Fruit fly (Drosophila melanogaster) whole organism, pupa: ENCODE measurements around the gene vn.

Experiments
- CG12605 ChIP-seq: fragments of 200-800 bp; sonication (Bioruptor generic); IDR thresholded peaks from 2 replicates; pipeline ENCODE4 v1.3.6; 2022; ENCODE audit warnings: missing biosample characterization, missing genetic modification characterization
- CG14655 ChIP-seq: fragments of 200-800 bp; sonication (Bioruptor generic); optimal IDR thresholded peaks from 3 replicates; lab custom pipeline; 2017; ENCODE audit warnings: mild to moderate bottlenecking, missing biosample characterization, missing genetic modification reagents, missing genetic modification characterization
- CG15710 ChIP-seq: fragments of 200-800 bp; sonication (Bioruptor generic); optimal IDR thresholded peaks from 2 replicates; lab custom pipeline; 2018; ENCODE audit warnings: missing biosample characterization, mild to moderate bottlenecking, missing genetic modification characterization, moderate library complexity
- CG17806 ChIP-seq: fragments of 200-800 bp; sonication (Bioruptor generic); optimal IDR thresholded peaks from 2 replicates; lab custom pipeline; 2018; ENCODE audit warnings: missing biosample characterization, mild to moderate bottlenecking, missing genetic modification characterization, moderate library complexity
- CG32121 ChIP-seq: fragments of 200-800 bp; sonication (Bioruptor generic); IDR thresholded peaks from 2 replicates; pipeline ENCODE4 v1.3.6; 2022; ENCODE audit warnings: missing biosample characterization, missing genetic modification characterization
- CG34367 ChIP-seq: fragments of 200-800 bp; sonication (Bioruptor generic); optimal IDR thresholded peaks from 2 replicates; lab custom pipeline; 2018; ENCODE audit warnings: missing biosample characterization, mild to moderate bottlenecking, missing genetic modification characterization
- CG8159 ChIP-seq: fragments of 200-800 bp; sonication (Bioruptor generic); optimal IDR thresholded peaks from 3 replicates; lab custom pipeline; 2018; ENCODE audit warnings: missing biosample characterization, mild to moderate bottlenecking, missing genetic modification characterization, moderate library complexity
- CG8301 ChIP-seq: fragments of 200-800 bp; sonication (Bioruptor generic); optimal IDR thresholded peaks from 2 replicates; lab custom pipeline; 2018; ENCODE audit warnings: missing biosample characterization, mild to moderate bottlenecking, missing genetic modification characterization
- CG9948 ChIP-seq: fragments of 200-800 bp; sonication (Bioruptor generic); optimal IDR thresholded peaks from 2 replicates; lab custom pipeline; 2018; ENCODE audit warnings: missing biosample characterization, mild to moderate bottlenecking, missing genetic modification characterization, moderate library complexity
- EcR ChIP-seq: fragments of 200-800 bp; sonication (Bioruptor generic); optimal IDR thresholded peaks from 3 replicates; lab custom pipeline; 2019; ENCODE audit warnings: missing biosample characterization, missing genetic modification characterization, mild to moderate bottlenecking, moderate library complexity, missing genetic modification reagents
- Ets98B ChIP-seq: fragments of 200-800 bp; sonication (Bioruptor generic); IDR thresholded peaks from 2 replicates; pipeline ENCODE4 v1.3.6; 2022; ENCODE audit warnings: missing biosample characterization, missing genetic modification characterization
- Pif1A ChIP-seq: fragments of 200-800 bp; sonication (Bioruptor generic); optimal IDR thresholded peaks from 3 replicates; lab custom pipeline; 2016; ENCODE audit warnings: missing biosample characterization, missing genetic modification characterization
- Snoo ChIP-seq: fragments of 200-800 bp; sonication (Bioruptor generic); optimal IDR thresholded peaks from 3 replicates; lab custom pipeline; 2017; ENCODE audit warnings: missing biosample characterization, mild to moderate bottlenecking, missing genetic modification characterization, inconsistent platforms

- TF ChIP-seq Ets98B (GFP tag; lab: Robert Waterston, UW) (no peak), CG8159 (tag; lab: Kevin White, UChicago) (no peak), CG34367 (tag; lab: Kevin White, UChicago) (no peak), CG17806 (tag; lab: Kevin White, UChicago) (no peak), CG15710 (no peak), Pif1A (GFP tag; lab: Kevin White, UChicago) (no peak), CG12605 (GFP tag; lab: Robert Waterston, UW) (no peak), EcR (no peak), CG14655 (GFP tag; lab: Kevin White, UChicago) (no peak), CG8301 (no peak), CG32121 (GFP tag; lab: Robert Waterston, UW) (no peak), Snoo (tag; lab: Kevin White, UChicago) (no peak), CG9948 (no peak)
Measured at dm6 chr3L:5764922-5765843, 80.3 kb downstream of the vn start, which contains the start of gene CG10576.
